Fruit fly (Drosophila melanogaster) whole organism, wandering third instar larva: ENCODE data around the gene CG5245.

Experiments
- Abd-B ChIP-seq: fragments of >200 bp; optimal IDR thresholded peaks from 2 replicates; lab custom pipeline; 2017; ENCODE audit warnings: missing biosample characterization, missing genetic modification characterization
- CG32264 ChIP-seq: fragments of 200-800 bp; sonication (Bioruptor generic); optimal IDR thresholded peaks from 2 replicates; lab custom pipeline; 2016; ENCODE audit warnings: missing biosample characterization, missing genetic modification characterization
- Hr83 ChIP-seq: fragments of 200-300 bp; sonication (Bioruptor generic); optimal IDR thresholded peaks from 2 replicates; lab custom pipeline; 2016; ENCODE audit warnings: missing biosample characterization, mild to moderate bottlenecking, missing genetic modification characterization, moderate library complexity; ENCODE audit not compliant: poor library complexity, severe bottlenecking
- Sp1 ChIP-seq: fragments of 200-800 bp; sonication (Bioruptor generic); optimal IDR thresholded peaks from 3 replicates; lab custom pipeline; 2019; ENCODE audit warnings: missing biosample characterization, mild to moderate bottlenecking, missing genetic modification characterization, moderate library complexity
- Vsx2 ChIP-seq: fragments of 200-300, 225-300 bp; sonication (Bioruptor generic); optimal IDR thresholded peaks from 2 replicates; lab custom pipeline; 2018; ENCODE audit warnings: missing biosample characterization, missing genetic modification characterization; ENCODE audit not compliant: partially characterized antibody
- brk ChIP-seq: fragments of 200-800 bp; sonication (Bioruptor generic); optimal IDR thresholded peaks from 2 replicates; lab custom pipeline; 2016; ENCODE audit warnings: missing biosample characterization, mild to moderate bottlenecking, missing genetic modification characterization
- h ChIP-seq: fragments of 200-800 bp; sonication (Bioruptor generic); optimal IDR thresholded peaks from 3 replicates; lab custom pipeline; 2016; ENCODE audit warnings: missing biosample characterization, mild to moderate bottlenecking, missing genetic modification characterization
- jim ChIP-seq: fragments of 175-275, 200-325 bp; sonication (Bioruptor generic); optimal IDR thresholded peaks from 2 replicates; lab custom pipeline; 2016; ENCODE audit warnings: missing biosample characterization, mild to moderate bottlenecking, missing genetic modification characterization
- pan ChIP-seq: fragments of >200 bp; optimal IDR thresholded peaks from 2 replicates; lab custom pipeline; 2017
- psq ChIP-seq: fragments of 200-800 bp; sonication (Bioruptor generic); optimal IDR thresholded peaks from 3 replicates; lab custom pipeline; 2017; ENCODE audit warnings: missing biosample characterization, mild to moderate bottlenecking, missing genetic modification characterization, moderate library complexity
- rgr ChIP-seq: fragments of 200-800 bp; sonication (Bioruptor generic); optimal IDR thresholded peaks from 3 replicates; lab custom pipeline; 2016; ENCODE audit warnings: missing biosample characterization, mild to moderate bottlenecking, missing genetic modification characterization

- TF ChIP-seq rgr (GFP tag; lab: Kevin White, UChicago) (peak; percentile 97), pan (lab: Kevin White, UChicago) (no peak), Vsx2 (no peak), jim (GFP tag; lab: Kevin White, UChicago) (no peak), CG32264 (GFP tag; lab: Kevin White, UChicago) (no peak), psq (GFP tag; lab: Kevin White, UChicago) (no peak), brk (GFP tag; lab: Kevin White, UChicago) (no peak), Abd-B (GFP tag; lab: Kevin White, UChicago) (no peak), Hr83 (no peak), Sp1 (GFP tag; lab: Kevin White, UChicago) (no peak), h (no peak)
Observed at dm6 chr3R:12423997-12424396, 5.4 kb upstream of the CG5245 start.
